Worm (Caenorhabditis elegans): ENCODE measurements around the gene eyg-1.

The eyg-1 gene

ce11 chrII:9833855-9834254 lies 6.1 kb upstream of the eyg-1 start, which contains the start of gene ZK938.3:
Gene ZK938.3, minus strand, starts transcription at chrII:9833955.
- TF ChIP-seq sem-4 (tag; optimal IDR thresholded peaks at IDR 0.05): no peak
- no peak for TF ChIP-seq sma-3 (GFP tag; optimal IDR thresholded peaks at IDR 0.05)
- no peak for TF ChIP-seq lin-39 (tag; optimal IDR thresholded peaks at IDR 0.05)
- TF ChIP-seq ceh-82 (tag; optimal IDR thresholded peaks at IDR 0.05): no peak
- no peak for TF ChIP-seq ZK546.5 (tag; optimal IDR thresholded peaks at IDR 0.05)
- TF ChIP-seq Y55F3AM.14 (GFP tag; optimal IDR thresholded peaks at IDR 0.05): no peak
- no peak for TF ChIP-seq nhr-129 (tag; optimal IDR thresholded peaks at IDR 0.05)
- no peak for TF ChIP-seq nhr-25 (tag; optimal IDR thresholded peaks at IDR 0.05)
- TF ChIP-seq elt-3 (tag; optimal IDR thresholded peaks at IDR 0.05): no peak
- no peak for TF ChIP-seq F13H6.1 (tag; optimal IDR thresholded peaks at IDR 0.05)
- no peak for TF ChIP-seq crh-2 (tag; optimal IDR thresholded peaks at IDR 0.05)
- no peak for TF ChIP-seq sma-9 (GFP tag; optimal IDR thresholded peaks at IDR 0.05)
- TF ChIP-seq sma-9 (tag; optimal IDR thresholded peaks at IDR 0.05): no peak
- no peak for TF ChIP-seq skn-1 (tag; optimal IDR thresholded peaks at IDR 0.05)
- no peak for TF ChIP-seq R02D3.7 (tag; optimal IDR thresholded peaks at IDR 0.05)
- no peak for TF ChIP-seq ceh-16 (tag; optimal IDR thresholded peaks at IDR 0.05)
- no peak for TF ChIP-seq mdl-1 (tag; optimal IDR thresholded peaks at IDR 0.05)
- no peak for TF ChIP-seq mab-5 (tag; optimal IDR thresholded peaks at IDR 0.05)
- TF ChIP-seq unc-62 (GFP tag; optimal IDR thresholded peaks at IDR 0.05): no peak
- TF ChIP-seq elt-1 (tag; optimal IDR thresholded peaks at IDR 0.05): no peak

ce11 chrII:9831033-9831432 lies 3.3 kb upstream of the eyg-1 start, which contains the start of gene ZK938.12:
Gene ZK938.12, plus strand, starts transcription at chrII:9831333.
- TF ChIP-seq ztf-1 (GFP tag; conservative IDR thresholded peaks at IDR 0.05): no peak
- TF ChIP-seq sma-9 (GFP tag; optimal IDR thresholded peaks at IDR 0.05): no peak
- TF ChIP-seq sma-9 (tag; optimal IDR thresholded peaks at IDR 0.05): no peak
- TF ChIP-seq nhr-10 (tag; optimal IDR thresholded peaks at IDR 0.05): no peak
- no peak for TF ChIP-seq skn-1 (tag; optimal IDR thresholded peaks at IDR 0.05)
- no peak for TF ChIP-seq elt-1 (tag; optimal IDR thresholded peaks at IDR 0.05)
- no peak for TF ChIP-seq fos-1 (tag; optimal IDR thresholded peaks at IDR 0.05)
- no peak for TF ChIP-seq nhr-21 (tag; optimal IDR thresholded peaks at IDR 0.05)
- TF ChIP-seq nhr-77 (tag; optimal IDR thresholded peaks at IDR 0.05): no peak
- TF ChIP-seq nhr-129 (tag; optimal IDR thresholded peaks at IDR 0.05): no peak
- no peak for TF ChIP-seq nhr-25 (tag; optimal IDR thresholded peaks at IDR 0.05)
- no peak for TF ChIP-seq ceh-16 (tag; optimal IDR thresholded peaks at IDR 0.05)
- TF ChIP-seq dmd-4 (tag; optimal IDR thresholded peaks at IDR 0.05): no peak
- TF ChIP-seq aly-2 (tag; optimal IDR thresholded peaks at IDR 0.05): no peak
- TF ChIP-seq R02D3.7 (tag; optimal IDR thresholded peaks at IDR 0.05): no peak
- TF ChIP-seq nhr-237 (tag; optimal IDR thresholded peaks at IDR 0.05): no peak
- no peak for TF ChIP-seq F13H6.1 (tag; optimal IDR thresholded peaks at IDR 0.05)
- no peak for TF ChIP-seq Y55F3AM.14 (GFP tag; optimal IDR thresholded peaks at IDR 0.05)
- TF ChIP-seq mbf-1 (tag; optimal IDR thresholded peaks at IDR 0.05): no peak

ce11 chrII:9829108-9829507 lies 1.4 kb upstream of the eyg-1 start, which contains the start of gene ZK938.1:
Gene ZK938.1, plus strand, starts transcription at chrII:9829408.
- TF ChIP-seq sma-3 (GFP tag; optimal IDR thresholded peaks at IDR 0.05): no peak
- no peak for TF ChIP-seq mdl-1 (tag; optimal IDR thresholded peaks at IDR 0.05)
- TF ChIP-seq ZK546.5 (tag; optimal IDR thresholded peaks at IDR 0.05): no peak

ce11 chrII:9828502-9828901 lies 750 bp upstream of the eyg-1 start:
- no peak for TF ChIP-seq nhr-23 (tag; optimal IDR thresholded peaks at IDR 0.05)
- no peak for TF ChIP-seq nhr-10 (tag; optimal IDR thresholded peaks at IDR 0.05)
- no peak for TF ChIP-seq mbf-1 (tag; optimal IDR thresholded peaks at IDR 0.05)
- TF ChIP-seq aly-2 (tag; optimal IDR thresholded peaks at IDR 0.05): no peak
- no peak for TF ChIP-seq elt-1 (tag; optimal IDR thresholded peaks at IDR 0.05)
- no peak for TF ChIP-seq sma-9 (GFP tag; optimal IDR thresholded peaks at IDR 0.05)
- no peak for TF ChIP-seq sma-9 (tag; optimal IDR thresholded peaks at IDR 0.05)
- no peak for TF ChIP-seq crh-2 (tag; optimal IDR thresholded peaks at IDR 0.05)
- no peak for TF ChIP-seq lin-13 (GFP tag; optimal IDR thresholded peaks at IDR 0.05)
- TF ChIP-seq skn-1 (tag; optimal IDR thresholded peaks at IDR 0.05): no peak
- TF ChIP-seq ZK546.5 (tag; optimal IDR thresholded peaks at IDR 0.05): no peak
- no peak for TF ChIP-seq unc-55 (GFP tag; optimal IDR thresholded peaks at IDR 0.05)
- TF ChIP-seq elt-3 (tag; optimal IDR thresholded peaks at IDR 0.05): no peak
- TF ChIP-seq Y55F3AM.14 (GFP tag; optimal IDR thresholded peaks at IDR 0.05): no peak
- no peak for TF ChIP-seq nhr-129 (tag; optimal IDR thresholded peaks at IDR 0.05)
- TF ChIP-seq nhr-21 (tag; optimal IDR thresholded peaks at IDR 0.05): no peak

- TF ChIP-seq sma-9 (GFP tag; optimal IDR thresholded peaks at IDR 0.05): no peak
- no peak for TF ChIP-seq sma-9 (tag; optimal IDR thresholded peaks at IDR 0.05)
These were observed 806 bp downstream of the eyg-1 start for ce11 chrII:9826946-9827345.

All from whole organism, L2 larva.